Worm (Caenorhabditis elegans) whole organism, early embryonic: ENCODE data around the gene icl-1.

Source experiments
- B0310.2 ChIP-seq: sonication (generic microtip); optimal IDR thresholded peaks from 2 replicates; lab custom pipeline; 2016; ENCODE audit warnings: mild to moderate bottlenecking, missing genetic modification characterization, missing compliant biosample characterization
- F13C5.2 ChIP-seq: sonication (generic microtip); optimal IDR thresholded peaks from 2 replicates; lab custom pipeline; 2017; ENCODE audit warnings: mild to moderate bottlenecking, missing genetic modification characterization, inconsistent platforms, missing compliant biosample characterization
- aly-1 ChIP-seq: sonication (generic microtip); optimal IDR thresholded peaks from 2 replicates; lab custom pipeline; 2016; ENCODE audit warnings: missing genetic modification characterization, missing compliant biosample characterization
- ama-1 ChIP-seq: fragments of 150-350 bp; optimal IDR thresholded peaks from 2 replicates; lab custom pipeline; 2014
- ceh-13 ChIP-seq: fragments of 200-800 bp; sonication (Bioruptor generic); optimal IDR thresholded peaks from 2 replicates; lab custom pipeline; 2018; ENCODE audit warnings: mild to moderate bottlenecking, missing genetic modification characterization, missing compliant biosample characterization
- ceh-36 ChIP-seq: sonication (generic microtip); optimal IDR thresholded peaks from 2 replicates; lab custom pipeline; 2016; ENCODE audit warnings: missing genetic modification characterization, inconsistent platforms, missing compliant biosample characterization
- ets-7 ChIP-seq: sonication (generic microtip); optimal IDR thresholded peaks from 2 replicates; lab custom pipeline; 2016; ENCODE audit warnings: missing genotype, missing genetic modification characterization, missing compliant biosample characterization
- flt-1 ChIP-seq: fragments of 200-800 bp; sonication (Bioruptor generic); IDR thresholded peaks from 2 replicates; pipeline ENCODE4 v1.3.6; 2022; ENCODE audit warnings: missing genetic modification characterization, missing compliant biosample characterization
- hmbx-1 ChIP-seq: sonication (generic microtip); optimal IDR thresholded peaks from 2 replicates; lab custom pipeline; 2016; ENCODE audit warnings: mild to moderate bottlenecking, missing genetic modification characterization, missing compliant biosample characterization
- hmg-4 ChIP-seq: fragments of 200-800 bp; sonication (Bioruptor generic); optimal IDR thresholded peaks from 2 replicates; lab custom pipeline; 2018; ENCODE audit warnings: mild to moderate bottlenecking, missing genetic modification characterization, missing compliant biosample characterization
- hnd-1 ChIP-seq: sonication (generic microtip); optimal IDR thresholded peaks from 2 replicates; lab custom pipeline; 2016; ENCODE audit warnings: missing genetic modification characterization, missing compliant biosample characterization
- pes-1 ChIP-seq: fragments of 200-800 bp; sonication (Bioruptor generic); IDR thresholded peaks from 2 replicates; pipeline ENCODE4 v1.3.6; 2022; ENCODE audit warnings: missing genetic modification reagents, missing genetic modification characterization, missing compliant biosample characterization
- scrt-1 ChIP-seq: fragments of 200-800 bp; sonication (Bioruptor generic); IDR thresholded peaks from 2 replicates; pipeline ENCODE4 v1.3.6; 2022; ENCODE audit warnings: missing genetic modification characterization, missing compliant biosample characterization
- sea-1 ChIP-seq: fragments of 200-800 bp; sonication (Bioruptor generic); conservative IDR thresholded peaks from 2 replicates; pipeline ENCODE4 v1.3.6; 2022; ENCODE audit warnings: missing genetic modification characterization, missing compliant biosample characterization
- tbx-11 ChIP-seq: fragments of 200-800 bp; sonication (Bioruptor generic); IDR thresholded peaks from 2 replicates; pipeline ENCODE4 v1.3.6; 2022; ENCODE audit warnings: missing genetic modification characterization, missing compliant biosample characterization
- tbx-37 ChIP-seq: fragments of 200-800 bp; sonication (Bioruptor generic); conservative IDR thresholded peaks from 2 replicates; pipeline ENCODE4 v1.3.6; 2022; ENCODE audit warnings: missing genetic modification reagents, missing genetic modification characterization, missing compliant biosample characterization
- tra-4 ChIP-seq: sonication (generic microtip); optimal IDR thresholded peaks from 2 replicates; lab custom pipeline; 2017; ENCODE audit warnings: missing genetic modification characterization, missing compliant biosample characterization

The icl-1 gene

ce11 chrV:741820-742219 lies 14.0 kb upstream of the icl-1 start, which contains the start of gene C05E4.7:
Gene C05E4.7 (plus strand): TSS chrV:742120.
- no peak for TF ChIP-seq hmbx-1 (tag; lab: Kevin White, UChicago)
- TF ChIP-seq hnd-1 (tag; lab: Kevin White, UChicago): no peak
- TF ChIP-seq flt-1: no peak
- no peak for TF ChIP-seq F13C5.2
- TF ChIP-seq hmg-4 (GFP tag; lab: Kevin White, UChicago): no peak
- TF ChIP-seq tbx-11 (GFP tag; lab: Robert Waterston, UW): no peak
- TF ChIP-seq pes-1 (GFP tag; lab: Robert Waterston, UW): no peak
- TF ChIP-seq sea-1 (GFP tag; lab: Robert Waterston, UW): no peak
- TF ChIP-seq scrt-1 (GFP tag; lab: Robert Waterston, UW): no peak
- no peak for TF ChIP-seq tra-4 (tag; lab: Kevin White, UChicago)

- TF ChIP-seq tbx-11 (GFP tag; lab: Robert Waterston, UW): no peak
- no peak for TF ChIP-seq hmbx-1 (tag; lab: Kevin White, UChicago)
- TF ChIP-seq pes-1 (GFP tag; lab: Robert Waterston, UW): no peak
- TF ChIP-seq hmg-4 (GFP tag; lab: Kevin White, UChicago): no peak
- no peak for TF ChIP-seq F13C5.2
- TF ChIP-seq sea-1 (GFP tag; lab: Robert Waterston, UW): no peak
- no peak for TF ChIP-seq tra-4 (tag; lab: Kevin White, UChicago)
- TF ChIP-seq ama-1 (lab: Kevin White, UChicago): no peak
- no peak for TF ChIP-seq aly-1 (tag; lab: Kevin White, UChicago)
- TF ChIP-seq B0310.2 (tag; lab: Kevin White, UChicago): no peak
- TF ChIP-seq scrt-1 (GFP tag; lab: Robert Waterston, UW): no peak
- no peak for TF ChIP-seq tbx-37 (GFP tag; lab: Robert Waterston, UW)
- no peak for TF ChIP-seq ets-7 (tag; lab: Kevin White, UChicago)
- TF ChIP-seq flt-1: no peak
- TF ChIP-seq ceh-13 (GFP tag; lab: Kevin White, UChicago): no peak
Observed at ce11 chrV:738770-739169, 11.0 kb upstream of the icl-1 start, which contains the start of gene srj-24. Gene srj-24 (minus strand): TSS chrV:738870.

ce11 chrV:736171-736570 lies 8.4 kb upstream of the icl-1 start, which contains the start of gene srj-25:
Gene srj-25 (minus strand): TSS chrV:736271.
- TF ChIP-seq ceh-13 (GFP tag; lab: Kevin White, UChicago) (no peak), hmg-4 (GFP tag; lab: Kevin White, UChicago) (no peak), hnd-1 (tag; lab: Kevin White, UChicago) (no peak), ceh-36 (tag; lab: Kevin White, UChicago) (no peak), tbx-11 (GFP tag; lab: Robert Waterston, UW) (no peak), sea-1 (GFP tag; lab: Robert Waterston, UW) (no peak), F13C5.2 (no peak), pes-1 (GFP tag; lab: Robert Waterston, UW) (no peak), B0310.2 (tag; lab: Kevin White, UChicago) (no peak), ama-1 (lab: Kevin White, UChicago) (no peak), flt-1 (no peak), scrt-1 (GFP tag; lab: Robert Waterston, UW) (no peak), aly-1 (tag; lab: Kevin White, UChicago) (no peak), ets-7 (tag; lab: Kevin White, UChicago) (no peak), tra-4 (tag; lab: Kevin White, UChicago) (no peak), hmbx-1 (tag; lab: Kevin White, UChicago) (no peak)

ce11 chrV:731330-731729 lies 3.5 kb upstream of the icl-1 start:
- TF ChIP-seq pes-1 (GFP tag; lab: Robert Waterston, UW) (no peak), aly-1 (tag; lab: Kevin White, UChicago) (no peak), hmg-4 (GFP tag; lab: Kevin White, UChicago) (no peak), tbx-11 (GFP tag; lab: Robert Waterston, UW) (no peak), B0310.2 (tag; lab: Kevin White, UChicago) (no peak), tbx-37 (GFP tag; lab: Robert Waterston, UW) (no peak), flt-1 (no peak), scrt-1 (GFP tag; lab: Robert Waterston, UW) (no peak)

ce11 chrV:730216-730615 lies 2.4 kb upstream of the icl-1 start:
- TF ChIP-seq tbx-11 (GFP tag; lab: Robert Waterston, UW): no peak
- no peak for TF ChIP-seq F13C5.2
- no peak for TF ChIP-seq scrt-1 (GFP tag; lab: Robert Waterston, UW)
- TF ChIP-seq sea-1 (GFP tag; lab: Robert Waterston, UW): no peak
- TF ChIP-seq flt-1: no peak
- no peak for TF ChIP-seq B0310.2 (tag; lab: Kevin White, UChicago)

- TF ChIP-seq sea-1 (GFP tag; lab: Robert Waterston, UW) (no peak), tra-4 (tag; lab: Kevin White, UChicago) (no peak), hmg-4 (GFP tag; lab: Kevin White, UChicago) (no peak), ama-1 (lab: Kevin White, UChicago) (no peak), tbx-11 (GFP tag; lab: Robert Waterston, UW) (no peak)
Observed at ce11 chrV:728822-729493, 1.2 kb upstream of the icl-1 start.
